Fruit fly (Drosophila melanogaster): ENCODE results near the gene janB.

The janB gene

dm6 chr3R:30013909-30014308, 24.6 kb downstream of the janB start (continued):
- TF ChIP-seq fkh (GFP tag; optimal IDR thresholded peaks at IDR 0.05): no peak

dm6 chr3R:30012602-30013489, 25.7 kb downstream of the janB start:
- peak; percentile 32 for TF ChIP-seq achi (GFP tag; optimal IDR thresholded peaks at IDR 0.05)
- no peak for TF ChIP-seq Ets21C (GFP tag; optimal IDR thresholded peaks at IDR 0.05)
- TF ChIP-seq CG34406 (GFP tag; optimal IDR thresholded peaks at IDR 0.05): no peak
- no peak for TF ChIP-seq Blimp-1 (GFP tag; optimal IDR thresholded peaks at IDR 0.05)
- TF ChIP-seq CG31627 (GFP tag; optimal IDR thresholded peaks at IDR 0.05): peak; percentile 17
- peak; percentile 25 for TF ChIP-seq OdsH (GFP tag; optimal IDR thresholded peaks at IDR 0.05)
- TF ChIP-seq CG1621 (tag; optimal IDR thresholded peaks at IDR 0.05): no peak
- TF ChIP-seq Hr38 (GFP tag; optimal IDR thresholded peaks at IDR 0.05): no peak
- no peak for TF ChIP-seq CG6808 (GFP tag; optimal IDR thresholded peaks at IDR 0.05)
- TF ChIP-seq spab (GFP tag; optimal IDR thresholded peaks at IDR 0.05): no peak
- TF ChIP-seq net (GFP tag; optimal IDR thresholded peaks at IDR 0.05): peak; percentile 23
- TF ChIP-seq CG8319 (GFP tag; optimal IDR thresholded peaks at IDR 0.05): no peak
- no peak for TF ChIP-seq Eip75B (GFP tag; optimal IDR thresholded peaks at IDR 0.05)
- no peak for TF ChIP-seq dsx (GFP tag; optimal IDR thresholded peaks at IDR 0.05; ENCODE audit: poor library complexity, severe bottlenecking)
- TF ChIP-seq CG11902 (GFP tag; optimal IDR thresholded peaks at IDR 0.05): no peak
- TF ChIP-seq CG6163 (GFP tag; IDR thresholded peaks at IDR 0.05): peak; percentile 59
- TF ChIP-seq salr (GFP tag; optimal IDR thresholded peaks at IDR 0.05): peak in 1 of 2 experiments; percentile 13
- peak; percentile 34; the same call in 1 of the 2 replicates for TF ChIP-seq CG11294 (GFP tag; IDR thresholded peaks at IDR 0.05)
- peak; percentile 68 for TF ChIP-seq vri (GFP tag; optimal IDR thresholded peaks at IDR 0.05)
- TF ChIP-seq CG10669 (GFP tag; optimal IDR thresholded peaks at IDR 0.05): no peak
- TF ChIP-seq CG8119 (GFP tag; IDR thresholded peaks at IDR 0.05): peak; percentile 46; the same call in 1 of the 3 replicates
- TF ChIP-seq CG15336 (GFP tag; IDR thresholded peaks at IDR 0.05): peak; percentile 64
- no peak for TF ChIP-seq Sox15 (GFP tag; optimal IDR thresholded peaks at IDR 0.05)
- no peak for TF ChIP-seq CG11762 (GFP tag; optimal IDR thresholded peaks at IDR 0.05; ENCODE audit: insufficient read depth)
- no peak for TF ChIP-seq Sox102F (GFP tag; optimal IDR thresholded peaks at IDR 0.05)
- TF ChIP-seq eg (GFP tag; IDR thresholded peaks at IDR 0.05): peak; percentile 62
- peak; percentile 70 for TF ChIP-seq fkh (GFP tag; optimal IDR thresholded peaks at IDR 0.05)
- no peak for TF ChIP-seq esn (GFP tag; optimal IDR thresholded peaks at IDR 0.05)
- no peak for TF ChIP-seq CG4318 (GFP tag; optimal IDR thresholded peaks at IDR 0.05)
- no peak for TF ChIP-seq lz (GFP tag; optimal IDR thresholded peaks at IDR 0.05)
- no peak for TF ChIP-seq CG6276 (GFP tag; optimal IDR thresholded peaks at IDR 0.05)
- TF ChIP-seq acj6 (GFP tag; optimal IDR thresholded peaks at IDR 0.05): no peak
- TF ChIP-seq svp (GFP tag): peak; percentile 44
- peak; percentile 27 for TF ChIP-seq Sox14 (GFP tag; optimal IDR thresholded peaks at IDR 0.05)
- TF ChIP-seq fd85E (GFP tag; optimal IDR thresholded peaks at IDR 0.05): no peak
- peak; percentile 55 for TF ChIP-seq Hr4 (GFP tag; optimal IDR thresholded peaks at IDR 0.05)
- TF ChIP-seq Smox (GFP tag; optimal IDR thresholded peaks at IDR 0.05): no peak
- TF ChIP-seq Eip78C (GFP tag): peak; percentile 69
- TF ChIP-seq fd59A (GFP tag; optimal IDR thresholded peaks at IDR 0.05): no peak
- TF ChIP-seq CG16779 (tag; optimal IDR thresholded peaks at IDR 0.05): no peak
- TF ChIP-seq CG32006 (GFP tag; optimal IDR thresholded peaks at IDR 0.05): peak; percentile 53
- no peak for TF ChIP-seq Lpt (GFP tag; optimal IDR thresholded peaks at IDR 0.05)

Measured in whole organism, prepupa.